Worm (Caenorhabditis elegans) whole organism, L4 larva: ENCODE measurements around the gene Y43F8B.1.

Experiments
- F26F4.8 ChIP-seq: fragments of 200-800 bp; sonication (Bioruptor generic); conservative IDR thresholded peaks from 2 replicates; pipeline ENCODE4 v1.3.6; 2022; ENCODE audit warnings: missing genetic modification characterization, missing compliant biosample characterization
- T26A8.4 ChIP-seq: fragments of 200-800 bp; sonication (Bioruptor generic); IDR thresholded peaks from 2 replicates; pipeline ENCODE4 v1.3.6; 2022; ENCODE audit warnings: missing genetic modification characterization, missing compliant biosample characterization
- Y48G9A.11 ChIP-seq: fragments of 200-800 bp; sonication (Bioruptor generic); IDR thresholded peaks from 2 replicates; pipeline ENCODE4 v1.3.6; 2022; ENCODE audit warnings: missing genetic modification reagents, missing genetic modification characterization, missing compliant biosample characterization
- aly-2 ChIP-seq: sonication (generic microtip); optimal IDR thresholded peaks from 2 replicates; lab custom pipeline; 2018; ENCODE audit warnings: missing biosample characterization, missing genetic modification characterization
- ceh-28 ChIP-seq: fragments of 150-350 bp; optimal IDR thresholded peaks from 2 replicates; lab custom pipeline; 2014; ENCODE audit warnings: missing biosample characterization, missing genetic modification reagents, missing genetic modification characterization
- ceh-44 ChIP-seq: fragments of 200-800 bp; sonication (Bioruptor generic); IDR thresholded peaks from 2 replicates; pipeline ENCODE4 v1.3.6; 2022; ENCODE audit warnings: missing genetic modification reagents, missing genetic modification characterization, missing compliant biosample characterization
- ceh-82 ChIP-seq: sonication (generic microtip); optimal IDR thresholded peaks from 2 replicates; lab custom pipeline; 2017; ENCODE audit warnings: missing biosample characterization, missing genetic modification characterization
- ces-1 ChIP-seq: fragments of 150-350 bp; sonication (generic microtip); optimal IDR thresholded peaks from 4 replicates; lab custom pipeline; 2014; ENCODE audit warnings: missing biosample characterization, missing genetic modification reagents, missing genetic modification characterization
- cey-2 ChIP-seq: sonication (generic microtip); optimal IDR thresholded peaks from 3 replicates; lab custom pipeline; 2017; ENCODE audit warnings: missing genetic modification characterization, mild to moderate bottlenecking, missing compliant biosample characterization, antibody characterized with exemption, borderline replicate concordance; ENCODE audit not compliant: insufficient read depth
- daf-16 ChIP-seq, 3 experiments: sonication (generic microtip); optimal IDR thresholded peaks; 2 replicates each; lab custom pipeline; 2016 to 2017; ENCODE audit warnings: missing genetic modification characterization in 3 of 3, missing genetic modification reagents in 3 of 3, mild to moderate bottlenecking in 2 of 3, missing compliant biosample characterization in 2 of 3, missing biosample characterization in 1 of 3, moderate library complexity in 1 of 3
- daf-19 ChIP-seq: fragments of 200-800 bp; sonication (Bioruptor generic); conservative IDR thresholded peaks from 2 replicates; pipeline ENCODE4 v1.3.6; 2022; ENCODE audit warnings: missing genetic modification characterization, missing compliant biosample characterization
- egl-27 ChIP-seq: sonication (generic microtip); optimal IDR thresholded peaks from 3 replicates; lab custom pipeline; 2017; ENCODE audit warnings: missing biosample characterization, missing genetic modification reagents, missing genetic modification characterization
- egl-43 ChIP-seq: fragments of 200-800 bp; sonication (Bioruptor generic); IDR thresholded peaks from 2 replicates; pipeline ENCODE4 v1.3.6; 2022; ENCODE audit warnings: missing genetic modification reagents, missing genetic modification characterization, missing compliant biosample characterization
- gei-8 ChIP-seq: fragments of 200-800 bp; sonication (Bioruptor generic); optimal IDR thresholded peaks from 2 replicates; lab custom pipeline; 2018; ENCODE audit warnings: mild to moderate bottlenecking, missing genetic modification characterization, missing compliant biosample characterization
- hif-1 ChIP-seq, 2 experiments: sonication (generic microtip); optimal IDR thresholded peaks; 2 replicates each; lab custom pipeline; 2016 to 2017; ENCODE audit warnings: missing compliant biosample characterization in 2 of 2, missing genetic modification characterization in 2 of 2, missing genetic modification reagents in 2 of 2, missing genotype in 2 of 2, mild to moderate bottlenecking in 1 of 2
- hlh-11 ChIP-seq: fragments of 200-800 bp; sonication (Bioruptor generic); optimal IDR thresholded peaks from 2 replicates; lab custom pipeline; 2018; ENCODE audit warnings: mild to moderate bottlenecking, missing genetic modification characterization, missing compliant biosample characterization
- hmg-1.1 ChIP-seq: fragments of 200-800 bp; sonication (Bioruptor generic); IDR thresholded peaks from 2 replicates; pipeline ENCODE4 v1.3.6; 2022; ENCODE audit warnings: missing genetic modification reagents, missing genetic modification characterization, missing compliant biosample characterization
- lin-13 ChIP-seq: fragments of 150-350 bp; optimal IDR thresholded peaks from 2 replicates; lab custom pipeline; 2014; ENCODE audit warnings: missing biosample characterization, missing genetic modification reagents, missing genetic modification characterization
- lir-3 ChIP-seq: sonication (generic microtip); optimal IDR thresholded peaks from 2 replicates; lab custom pipeline; 2016; ENCODE audit warnings: mild to moderate bottlenecking, missing genetic modification characterization, missing compliant biosample characterization
- madf-9 ChIP-seq: fragments of 200-800 bp; sonication (Bioruptor generic); conservative IDR thresholded peaks from 2 replicates; pipeline ENCODE4 v1.3.6; 2022; ENCODE audit warnings: missing genetic modification reagents, missing genetic modification characterization, missing compliant biosample characterization
- mdt-29 ChIP-seq: fragments of 200-800 bp; sonication (Bioruptor generic); IDR thresholded peaks from 2 replicates; pipeline ENCODE4 v1.3.6; 2022; ENCODE audit warnings: missing genetic modification reagents, missing genetic modification characterization, missing compliant biosample characterization
- mep-1 ChIP-seq: fragments of 150-350 bp; sonication (generic microtip); optimal IDR thresholded peaks from 3 replicates; lab custom pipeline; 2014; ENCODE audit warnings: missing biosample characterization, missing genetic modification characterization
- nhr-11 ChIP-seq: fragments of 150-350 bp; optimal IDR thresholded peaks from 2 replicates; lab custom pipeline; 2014; ENCODE audit warnings: missing biosample characterization, missing genetic modification characterization
- nhr-25 ChIP-seq: sonication (generic microtip); optimal IDR thresholded peaks from 2 replicates; lab custom pipeline; 2017; ENCODE audit warnings: missing genetic modification characterization, mild to moderate bottlenecking, missing compliant biosample characterization, antibody characterized with exemption, moderate library complexity, borderline replicate concordance; ENCODE audit not compliant: insufficient read depth
- nhr-28 ChIP-seq: fragments of 150-350 bp; optimal IDR thresholded peaks from 2 replicates; lab custom pipeline; 2014; ENCODE audit warnings: missing biosample characterization, missing genetic modification characterization
- rbr-2 ChIP-seq: sonication (generic microtip); optimal IDR thresholded peaks from 2 replicates; lab custom pipeline; 2016; ENCODE audit warnings: missing genotype, missing genetic modification characterization, missing compliant biosample characterization
- set-16 ChIP-seq: fragments of 200-800 bp; sonication (Bioruptor generic); IDR thresholded peaks from 2 replicates; pipeline ENCODE4 v1.3.6; 2022; ENCODE audit warnings: missing genetic modification reagents, missing genetic modification characterization, missing compliant biosample characterization
- snpc-1.2 ChIP-seq: fragments of 200-800 bp; sonication (Bioruptor generic); IDR thresholded peaks from 2 replicates; pipeline ENCODE4 v1.3.6; 2022; ENCODE audit warnings: missing genetic modification reagents, missing genetic modification characterization, missing compliant biosample characterization
- snpc-4 ChIP-seq: fragments of 150-350 bp; optimal IDR thresholded peaks from 2 replicates; lab custom pipeline; 2014; ENCODE audit warnings: missing biosample characterization, missing genetic modification characterization
- spr-1 ChIP-seq: sonication (generic microtip); optimal IDR thresholded peaks from 2 replicates; lab custom pipeline; 2016; ENCODE audit warnings: mild to moderate bottlenecking, missing genetic modification characterization, missing compliant biosample characterization
- tag-97 ChIP-seq: fragments of 200-800 bp; sonication (Bioruptor generic); IDR thresholded peaks from 2 replicates; pipeline ENCODE4 v1.3.6; 2022; ENCODE audit warnings: missing genetic modification characterization, missing compliant biosample characterization
- tra-1 ChIP-seq: fragments of 200-800 bp; sonication (Bioruptor generic); IDR thresholded peaks from 2 replicates; pipeline ENCODE4 v1.3.6; 2022; ENCODE audit warnings: missing genetic modification reagents, missing genetic modification characterization, missing compliant biosample characterization
- unc-39 ChIP-seq: sonication (generic microtip); optimal IDR thresholded peaks from 2 replicates; lab custom pipeline; 2017; ENCODE audit warnings: missing biosample characterization, missing genetic modification characterization
- ztf-7 ChIP-seq: fragments of 150-350 bp; optimal IDR thresholded peaks from 2 replicates; lab custom pipeline; 2014; ENCODE audit warnings: missing biosample characterization, missing genetic modification characterization

The Y43F8B.1 gene

ce11 chrV:19565082-19565481 lies 19.1 kb upstream of the Y43F8B.1 start, which contains the start of gene kcnl-1:
Gene kcnl-1 (plus strand): TSS chrV:19565382.
- no peak for TF ChIP-seq ceh-82 (tag; lab: Kevin White, UChicago)
- no peak for TF ChIP-seq ceh-44 (GFP tag; lab: Robert Waterston, UW)
- no peak for TF ChIP-seq mdt-29 (GFP tag; lab: Robert Waterston, UW)
- TF ChIP-seq T26A8.4: no peak
- no peak for TF ChIP-seq daf-19 (GFP tag; lab: Robert Waterston, UW)
- no peak for TF ChIP-seq nhr-25 (tag; lab: Kevin White, UChicago)

ce11 chrV:19555869-19556268 lies 9.9 kb upstream of the Y43F8B.1 start, which contains the start of gene oac-1:
Gene oac-1 (minus strand): TSS chrV:19555969.
- TF ChIP-seq nhr-11 (tag; lab: Kevin White, UChicago) (no peak), hif-1 (tag; optimal IDR thresholded peaks at IDR 0.05; lab: Kevin White, UChicago) (no peak), snpc-1.2 (GFP tag; lab: Robert Waterston, UW) (no peak), Y48G9A.11 (no peak), ceh-82 (tag; lab: Kevin White, UChicago) (no peak), nhr-25 (tag; lab: Kevin White, UChicago) (no peak), rbr-2 (tag; lab: Kevin White, UChicago) (no peak)
- TF ChIP-seq, all 104 proteins: peak for 0

- TF ChIP-seq ztf-7 (tag; lab: Kevin White, UChicago) (no peak), madf-9 (GFP tag; lab: Robert Waterston, UW) (no peak), set-16 (GFP tag; lab: Robert Waterston, UW) (peak; percentile 88), egl-43 (GFP tag; lab: Robert Waterston, UW) (0 out of 2 replicates have a peak, but pooled peaks have one; percentile 8), ces-1 (no peak), F26F4.8 (0 out of 2 replicates have a peak, but pooled peaks have one; percentile 35), hlh-11 (no peak)
- TF ChIP-seq, all 104 proteins: peak for 3
Observed at ce11 chrV:19555350-19555749, 9.3 kb upstream of the Y43F8B.1 start.

- TF ChIP-seq nhr-28 (tag; lab: Kevin White, UChicago) (peak; percentile 88), mep-1 (tag; lab: Kevin White, UChicago) (peak; percentile 5), lin-13 (GFP tag; lab: Kevin White, UChicago) (peak; percentile 45), snpc-4 (no peak), hmg-1.1 (no peak)
- TF ChIP-seq, all 104 proteins: peak for 3
Observed at ce11 chrV:19550294-19550693, 4.3 kb upstream of the Y43F8B.1 start.

- no peak for TF ChIP-seq aly-2 (tag; lab: Kevin White, UChicago)
- no peak for TF ChIP-seq cey-2
- TF ChIP-seq tra-1 (GFP tag; lab: Robert Waterston, UW): no peak
- TF ChIP-seq mdt-29 (GFP tag; lab: Robert Waterston, UW): no peak
- TF ChIP-seq tag-97 (GFP tag; lab: Robert Waterston, UW): no peak
- TF ChIP-seq ztf-7 (tag; lab: Kevin White, UChicago): no peak
- TF ChIP-seq egl-27 (tag; lab: Kevin White, UChicago): no peak
- no peak for TF ChIP-seq F26F4.8
- TF ChIP-seq lir-3: no peak
- no peak for TF ChIP-seq T26A8.4
- no peak for TF ChIP-seq snpc-1.2 (GFP tag; lab: Robert Waterston, UW)
- no peak for TF ChIP-seq ces-1
Observed at ce11 chrV:19549689-19550088, 3.7 kb upstream of the Y43F8B.1 start, which contains the start of gene Y43F8B.20. Gene Y43F8B.20 (minus strand): TSS chrV:19549789.

- TF ChIP-seq unc-39 (tag; lab: Kevin White, UChicago) (no peak), hlh-11 (peak; percentile 34), daf-16 (GFP tag; optimal IDR thresholded peaks at IDR 0.05; lab: Kevin White, UChicago) (peak in 1 of 2 experiments; percentile 51), daf-16 (tag; optimal IDR thresholded peaks at IDR 0.05; lab: Kevin White, UChicago) (no peak), spr-1 (tag; lab: Kevin White, UChicago) (no peak), daf-19 (GFP tag; lab: Robert Waterston, UW) (no peak), set-16 (GFP tag; lab: Robert Waterston, UW) (peak; percentile 55), gei-8 (GFP tag; lab: Kevin White, UChicago) (no peak), ceh-28 (tag; lab: Kevin White, UChicago) (no peak), nhr-28 (tag; lab: Kevin White, UChicago) (no peak)
- TF ChIP-seq, all 104 proteins: peak for 3
Observed at ce11 chrV:19546673-19547072, 673 bp upstream of the Y43F8B.1 start.
